Worm (Caenorhabditis elegans) whole organism, young adult: ENCODE data around the gene srh-207.

Source experiments
- B0035.1 ChIP-seq: sonication (generic microtip); optimal IDR thresholded peaks from 2 replicates; lab custom pipeline; 2016; ENCODE audit warnings: missing genetic modification characterization, mild to moderate bottlenecking, missing compliant biosample characterization, missing genotype, missing genetic modification reagents
- B0261.1 ChIP-seq: sonication (generic microtip); optimal IDR thresholded peaks from 2 replicates; lab custom pipeline; 2016; ENCODE audit warnings: mild to moderate bottlenecking, missing genetic modification characterization, moderate library complexity, missing compliant biosample characterization
- F22D6.2 ChIP-seq: sonication (generic microtip); optimal IDR thresholded peaks from 2 replicates; lab custom pipeline; 2016; ENCODE audit warnings: mild to moderate bottlenecking, missing genetic modification characterization, missing compliant biosample characterization
- F37B4.10 ChIP-seq: fragments of 200-800 bp; sonication (Bioruptor generic); IDR thresholded peaks from 2 replicates; pipeline ENCODE4 v1.3.6; 2022; ENCODE audit warnings: missing genetic modification characterization, missing compliant biosample characterization
- F49E8.2 ChIP-seq: sonication (generic microtip); optimal IDR thresholded peaks from 3 replicates; lab custom pipeline; 2017; ENCODE audit warnings: missing genetic modification characterization, mild to moderate bottlenecking, missing compliant biosample characterization, antibody characterized with exemption, moderate library complexity; ENCODE audit not compliant: insufficient read depth
- F57A8.1 ChIP-seq: fragments of 200-800 bp; sonication (Bioruptor generic); optimal IDR thresholded peaks from 2 replicates; lab custom pipeline; 2018; ENCODE audit warnings: mild to moderate bottlenecking, missing genetic modification characterization, moderate library complexity, missing compliant biosample characterization
- Y56A3A.18 ChIP-seq: fragments of 200-800 bp; sonication (Bioruptor generic); IDR thresholded peaks from 2 replicates; pipeline ENCODE4 v1.3.6; 2022; ENCODE audit warnings: missing genetic modification reagents, missing genetic modification characterization, missing compliant biosample characterization
- attf-3 ChIP-seq: fragments of 200-800 bp; sonication (Bioruptor generic); conservative IDR thresholded peaks from 2 replicates; pipeline ENCODE4 v1.3.6; 2022; ENCODE audit warnings: missing genetic modification reagents, missing genetic modification characterization, missing compliant biosample characterization
- attf-6 ChIP-seq: fragments of 200-800 bp; sonication (Bioruptor generic); IDR thresholded peaks from 2 replicates; pipeline ENCODE4 v1.3.6; 2022; ENCODE audit warnings: missing genetic modification reagents, missing genetic modification characterization, missing compliant biosample characterization
- ccch-3 ChIP-seq: fragments of 200-800 bp; sonication (Bioruptor generic); optimal IDR thresholded peaks from 2 replicates; lab custom pipeline; 2018; ENCODE audit warnings: mild to moderate bottlenecking, missing genetic modification characterization, missing compliant biosample characterization
- cebp-1 ChIP-seq, 2 experiments: fragments of 200-800 bp in 1 of 2; sonication (Bioruptor generic) in 1 of 2; sonication (generic microtip) in 1 of 2; IDR thresholded peaks in 1 of 2; optimal IDR thresholded peaks in 1 of 2; 2 replicates each; pipeline versions ENCODE4 v1.3.6 to Lab custom; 2017 to 2022; ENCODE audit warnings: missing compliant biosample characterization in 2 of 2, missing genetic modification characterization in 2 of 2, mild to moderate bottlenecking in 1 of 2, missing genetic modification reagents in 1 of 2, moderate library complexity in 1 of 2
- ceh-58 ChIP-seq: fragments of 200-800 bp; sonication (Bioruptor generic); IDR thresholded peaks from 2 replicates; pipeline ENCODE4 v1.3.6; 2022; ENCODE audit warnings: missing genetic modification characterization, missing compliant biosample characterization
- ceh-91 ChIP-seq: fragments of 200-800 bp; sonication (Bioruptor generic); IDR thresholded peaks from 2 replicates; pipeline ENCODE4 v1.3.6; 2022; ENCODE audit warnings: missing genetic modification reagents, missing genetic modification characterization, missing compliant biosample characterization
- ets-4 ChIP-seq: fragments of 200-800 bp; sonication (Bioruptor generic); optimal IDR thresholded peaks from 2 replicates; lab custom pipeline; 2018; ENCODE audit warnings: mild to moderate bottlenecking, missing genetic modification characterization, missing compliant biosample characterization
- him-1 ChIP-seq: sonication (generic microtip); optimal IDR thresholded peaks from 2 replicates; lab custom pipeline; 2016; ENCODE audit warnings: missing genotype, missing genetic modification reagents, missing genetic modification characterization, missing compliant biosample characterization
- hsf-1 ChIP-seq: fragments of 200-800 bp; sonication (Bioruptor generic); IDR thresholded peaks from 2 replicates; pipeline ENCODE4 v1.3.6; 2022; ENCODE audit warnings: missing genetic modification reagents, missing genetic modification characterization, missing compliant biosample characterization
- lin-40 ChIP-seq: sonication (generic microtip); optimal IDR thresholded peaks from 2 replicates; lab custom pipeline; 2016; ENCODE audit warnings: missing genetic modification characterization, mild to moderate bottlenecking, missing compliant biosample characterization, missing genotype, missing genetic modification reagents
- lin-54 ChIP-seq: fragments of 200-800 bp; sonication (Bioruptor generic); optimal IDR thresholded peaks from 2 replicates; lab custom pipeline; 2018; ENCODE audit warnings: mild to moderate bottlenecking, missing genetic modification characterization, missing compliant biosample characterization
- lsl-1 ChIP-seq: fragments of 200-800 bp; sonication (Bioruptor generic); optimal IDR thresholded peaks from 2 replicates; lab custom pipeline; 2018; ENCODE audit warnings: mild to moderate bottlenecking, missing genetic modification characterization, moderate library complexity, missing compliant biosample characterization
- madf-3 ChIP-seq: fragments of 200-800 bp; sonication (Bioruptor generic); IDR thresholded peaks from 2 replicates; pipeline ENCODE4 v1.3.6; 2022; ENCODE audit warnings: missing genetic modification reagents, missing genetic modification characterization, missing compliant biosample characterization
- mcd-1 ChIP-seq: fragments of 200-800 bp; sonication (Bioruptor generic); IDR thresholded peaks from 2 replicates; pipeline ENCODE4 v1.3.6; 2022; ENCODE audit warnings: missing genetic modification reagents, missing genetic modification characterization, missing compliant biosample characterization
- mel-28 ChIP-seq: sonication (generic microtip); optimal IDR thresholded peaks from 2 replicates; lab custom pipeline; 2016; ENCODE audit warnings: borderline replicate concordance, mild to moderate bottlenecking, missing genetic modification characterization, missing compliant biosample characterization
- mes-4 ChIP-seq: sonication (generic microtip); optimal IDR thresholded peaks from 2 replicates; lab custom pipeline; 2016; ENCODE audit warnings: missing genotype, missing genetic modification characterization, missing compliant biosample characterization
- nfya-1 ChIP-seq: sonication (generic microtip); optimal IDR thresholded peaks from 2 replicates; lab custom pipeline; 2017; ENCODE audit warnings: antibody characterized with exemption, missing compliant biosample characterization, missing genetic modification characterization, borderline replicate concordance; ENCODE audit not compliant: insufficient read depth
- nfya-2 ChIP-seq: fragments of 200-800 bp; sonication (Bioruptor generic); IDR thresholded peaks from 2 replicates; pipeline ENCODE4 v1.3.6; 2022; ENCODE audit warnings: missing genetic modification reagents, missing genetic modification characterization, missing compliant biosample characterization
- rcor-1 ChIP-seq: fragments of 200-800 bp; sonication (Bioruptor generic); IDR thresholded peaks from 2 replicates; pipeline ENCODE4 v1.3.6; 2022; ENCODE audit warnings: missing genetic modification reagents, missing genetic modification characterization, missing compliant biosample characterization
- rpc-1 ChIP-seq, 2 experiments: fragments of 150-350 bp in 1 of 2; sonication (generic microtip) in 1 of 2; optimal IDR thresholded peaks; 2 replicates each; lab custom pipeline; 2014 to 2018; ENCODE audit warnings: missing biosample characterization in 1 of 2, missing genetic modification characterization in 1 of 2, missing genetic modification reagents in 1 of 2, missing genotype in 1 of 2
- tbp1 ChIP-seq: fragments of 200-800 bp; sonication (Bioruptor generic); optimal IDR thresholded peaks from 2 replicates; lab custom pipeline; 2018; ENCODE audit warnings: mild to moderate bottlenecking, missing genetic modification characterization, missing compliant biosample characterization
- unc-62 ChIP-seq: fragments of 150-350 bp; optimal IDR thresholded peaks from 2 replicates; lab custom pipeline; 2014; ENCODE audit warnings: missing biosample characterization, missing genetic modification reagents, missing genetic modification characterization
- zim-3 ChIP-seq: sonication (generic microtip); optimal IDR thresholded peaks from 2 replicates; lab custom pipeline; 2017; ENCODE audit warnings: mild to moderate bottlenecking, missing genetic modification characterization, moderate library complexity, missing compliant biosample characterization
- ztf-25 ChIP-seq: fragments of 200-800 bp; sonication (Bioruptor generic); IDR thresholded peaks from 2 replicates; pipeline ENCODE4 v1.3.6; 2022; ENCODE audit warnings: missing genetic modification reagents, missing genetic modification characterization, missing compliant biosample characterization

srh-207 gene

DNA sequence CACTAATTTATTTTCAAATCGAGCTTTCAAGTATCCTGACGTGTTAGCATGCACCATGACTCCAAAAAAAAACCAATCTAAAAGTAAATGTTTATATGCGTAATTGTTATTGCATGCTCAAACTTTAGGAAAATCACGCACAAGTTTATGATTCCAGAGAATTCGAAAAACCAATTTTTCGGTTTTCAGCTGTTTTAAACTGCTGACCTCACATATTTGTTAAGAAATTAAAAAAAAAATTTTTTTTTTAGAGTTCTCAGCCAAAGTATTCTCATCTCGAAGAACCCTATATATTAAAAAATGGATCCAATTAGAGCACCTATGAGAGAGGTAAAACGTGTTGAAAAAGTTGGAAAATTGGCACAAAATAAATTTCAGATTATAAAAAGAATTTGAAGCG, 35.8 kb downstream of the srh-207 start, which contains the start of gene Y51A2B.2:
Gene Y51A2B.2, plus strand, starts transcription at position 301 of the 400 bp plus-strand sequence.
- no peak for TF ChIP-seq attf-6

DNA sequence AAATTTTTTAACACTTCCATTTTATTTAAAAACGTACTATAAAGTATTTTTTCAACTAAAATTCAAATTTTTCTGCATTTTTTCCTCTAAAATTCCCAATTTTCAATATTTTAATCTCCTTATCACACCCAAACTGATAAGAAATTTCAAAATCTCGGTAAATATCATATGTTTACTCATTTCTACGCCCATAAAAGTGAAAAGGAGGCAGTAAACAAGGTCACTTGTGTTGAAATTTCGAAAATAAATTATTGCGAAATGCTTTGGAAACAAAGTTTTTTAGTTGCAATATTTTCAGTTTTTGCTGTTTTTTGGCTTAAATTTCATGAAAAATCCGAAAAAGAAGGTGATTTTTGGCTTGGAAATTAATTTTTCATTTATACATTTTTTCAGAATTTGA, 38.5 kb downstream of the srh-207 start, which contains the start of gene C08E8.4:
Gene C08E8.4, plus strand, starts transcription at position 268 of the 400 bp plus-strand sequence.
- peak; percentile 89 for TF ChIP-seq cebp-1 (GFP tag; IDR thresholded peaks at IDR 0.05; lab: Robert Waterston, UW)
- TF ChIP-seq cebp-1 (tag; optimal IDR thresholded peaks at IDR 0.05; lab: Kevin White, UChicago) = peak; percentile 97
- TF ChIP-seq lin-54 (GFP tag; lab: Kevin White, UChicago) = no peak

DNA sequence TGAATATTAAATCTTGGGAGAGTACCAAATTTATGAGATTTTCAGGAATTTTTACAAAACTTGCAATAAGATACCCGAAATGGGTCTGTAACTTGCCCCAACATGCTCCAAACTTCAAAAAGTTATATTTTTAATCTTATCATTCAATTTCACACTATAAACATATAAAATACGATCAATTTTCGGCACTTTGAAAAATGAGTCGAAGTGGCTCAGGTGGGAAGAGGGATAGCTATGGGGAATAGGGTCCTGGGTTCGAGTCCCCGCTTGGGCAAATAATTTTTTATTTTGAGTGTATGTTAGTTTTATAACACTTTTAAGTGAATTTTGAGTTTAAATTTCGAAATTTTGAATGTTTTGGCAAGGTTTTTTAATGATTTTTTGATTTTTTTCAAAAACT, 39.0 kb downstream of the srh-207 start:
- TF ChIP-seq mes-4 (tag; lab: Kevin White, UChicago) (no peak), tbp1 (GFP tag; lab: Kevin White, UChicago) (peak; percentile 75), rpc-1 (optimal IDR thresholded peaks at IDR 0.05; lab: Kevin White, UChicago) (peak; percentile 43), rpc-1 (tag; optimal IDR thresholded peaks at IDR 0.05; lab: Kevin White, UChicago) (peak; percentile 57), B0261.1 (peak; percentile 30), Y56A3A.18 (GFP tag; lab: Robert Waterston, UW) (no peak), nfya-1 (no peak), mel-28 (tag; lab: Kevin White, UChicago) (no peak), unc-62 (no peak), F57A8.1 (GFP tag; lab: Kevin White, UChicago) (no peak), madf-3 (no peak), rcor-1 (GFP tag; lab: Robert Waterston, UW) (no peak)
- TF ChIP-seq, all 124 proteins: peak for 3

DNA sequence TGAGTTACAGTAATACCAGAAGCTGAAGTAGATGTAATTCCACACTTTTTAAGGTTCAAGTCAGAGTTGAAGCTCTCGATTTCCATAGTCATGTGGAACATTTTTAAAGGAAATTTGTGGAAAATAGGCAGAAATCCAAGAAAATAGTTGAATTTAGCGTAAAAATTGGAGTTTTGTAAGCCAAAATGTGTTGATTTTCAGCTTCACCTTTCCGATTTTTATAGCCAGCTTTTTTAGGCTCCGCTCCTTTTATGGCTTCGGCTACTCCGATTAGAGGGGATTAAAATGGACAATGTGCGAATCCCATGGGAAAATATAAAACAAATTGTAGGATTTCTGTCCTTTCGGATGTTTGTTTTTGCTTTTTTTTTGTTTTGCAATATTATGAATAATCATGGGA, 41.7 kb downstream of the srh-207 start, which contains the start of gene C08E8.6:
Gene C08E8.6, minus strand, starts transcription at position 101 of the 400 bp plus-strand sequence.
- no peak for TF ChIP-seq F49E8.2 (tag; lab: Kevin White, UChicago)
- no peak for TF ChIP-seq ztf-25 (GFP tag; lab: Robert Waterston, UW)
- TF ChIP-seq F22D6.2 = no peak
- TF ChIP-seq lsl-1 (GFP tag; lab: Kevin White, UChicago) = no peak
- TF ChIP-seq ceh-91 (GFP tag; lab: Robert Waterston, UW) = no peak
- no peak for TF ChIP-seq zim-3
- no peak for TF ChIP-seq ceh-58 (GFP tag; lab: Robert Waterston, UW)
- TF ChIP-seq F37B4.10 (GFP tag; lab: Robert Waterston, UW) = no peak
- no peak for TF ChIP-seq lin-40 (tag; lab: Kevin White, UChicago)

DNA sequence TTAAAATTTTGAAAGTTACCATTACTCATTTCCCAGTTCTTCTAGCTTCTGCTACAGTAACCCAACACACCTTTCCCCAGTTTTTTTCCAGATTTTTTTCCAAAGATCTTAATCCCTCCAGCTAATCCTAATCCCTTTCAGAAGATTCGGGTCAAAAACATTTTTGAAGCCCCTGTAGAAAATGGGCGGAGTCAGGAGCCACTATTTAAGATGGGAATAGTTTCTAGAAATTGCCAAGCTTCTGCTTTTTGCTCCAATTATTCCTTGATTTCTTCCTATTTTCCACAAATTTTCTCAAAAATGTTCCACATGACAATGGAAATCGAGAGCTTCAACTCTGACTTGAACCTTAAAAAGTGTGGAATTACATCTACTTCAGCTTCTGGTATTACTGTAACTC, 45.5 kb downstream of the srh-207 start, which contains the start of gene C08E8.9:
Gene C08E8.9, plus strand, starts transcription at position 301 of the 400 bp plus-strand sequence.
- TF ChIP-seq ets-4 (GFP tag; lab: Kevin White, UChicago) (no peak), mcd-1 (GFP tag; lab: Robert Waterston, UW) (no peak), F57A8.1 (GFP tag; lab: Kevin White, UChicago) (no peak)

DNA sequence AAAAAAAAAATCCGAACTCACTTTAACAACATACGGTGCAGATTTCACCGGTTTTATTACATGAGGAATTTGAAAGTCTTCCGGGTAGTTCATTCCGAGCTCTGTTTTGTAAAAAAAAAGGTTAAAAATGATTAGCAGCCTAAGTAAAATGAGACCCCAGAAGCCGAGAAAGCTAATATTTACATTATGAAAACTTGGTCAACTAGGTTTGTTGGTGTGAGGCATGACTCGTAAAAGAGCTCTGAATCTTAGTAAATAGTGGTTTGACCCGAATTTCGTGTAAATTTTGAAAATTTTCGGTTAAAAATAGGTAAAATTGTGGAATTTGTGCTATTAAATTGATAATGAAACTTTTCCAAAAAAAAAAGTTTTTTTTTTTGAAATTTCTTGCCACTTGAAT, 47.6 kb downstream of the srh-207 start, which contains the start of gene C08E8.1:
Gene C08E8.1, minus strand, starts transcription at position 101 of the 400 bp plus-strand sequence.
- no peak for TF ChIP-seq him-1 (tag; lab: Kevin White, UChicago)
- no peak for TF ChIP-seq nfya-2 (GFP tag; lab: Robert Waterston, UW)
- TF ChIP-seq B0035.1 = no peak
- TF ChIP-seq hsf-1 (GFP tag; lab: Robert Waterston, UW) = no peak
- TF ChIP-seq ccch-3 = no peak
- no peak for TF ChIP-seq unc-62
- TF ChIP-seq attf-3 (GFP tag; lab: Robert Waterston, UW) = no peak
- no peak for TF ChIP-seq ceh-91 (GFP tag; lab: Robert Waterston, UW)
